Fruit fly (Drosophila melanogaster) S2 (cell line): ENCODE results near the gene CG14313.

Experiments
- CG8478 ChIP-seq: fragments of >200 bp; optimal IDR thresholded peaks from 2 replicates; lab custom pipeline; 2018
- CTCF ChIP-seq, 2 experiments: fragments of >200 bp; optimal IDR thresholded peaks; 2 replicates each; lab custom pipeline; 2018

DNA sequence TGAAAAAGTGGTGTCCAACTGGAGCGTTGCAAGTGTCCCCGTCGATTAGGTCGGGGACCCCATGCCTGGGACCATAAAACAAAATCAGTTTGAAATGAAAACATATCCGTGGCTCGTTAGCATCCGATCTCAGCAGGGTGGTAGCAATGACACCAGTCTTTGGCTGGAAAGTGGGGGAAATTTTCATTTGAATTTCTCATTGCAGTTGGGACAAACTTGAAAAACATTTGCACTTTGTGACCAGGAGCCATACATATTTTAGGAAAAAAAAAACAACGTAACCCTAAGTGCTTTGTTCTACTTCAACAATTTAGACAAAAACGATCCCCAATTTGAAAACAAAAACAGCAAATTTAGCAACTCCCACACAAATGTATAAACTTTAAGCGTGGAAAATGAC is 39.9 kb downstream of the CG14313 start, which contains the start of gene CG14316:
- TF ChIP-seq CG8478 (lab: Kevin White, UChicago) (no peak), CTCF (optimal IDR thresholded peaks at IDR 0.05; lab: Kevin White, UChicago) (no peak)
